Worm (Caenorhabditis elegans): ENCODE data around the gene srg-1.

Gene srg-1

DNA sequence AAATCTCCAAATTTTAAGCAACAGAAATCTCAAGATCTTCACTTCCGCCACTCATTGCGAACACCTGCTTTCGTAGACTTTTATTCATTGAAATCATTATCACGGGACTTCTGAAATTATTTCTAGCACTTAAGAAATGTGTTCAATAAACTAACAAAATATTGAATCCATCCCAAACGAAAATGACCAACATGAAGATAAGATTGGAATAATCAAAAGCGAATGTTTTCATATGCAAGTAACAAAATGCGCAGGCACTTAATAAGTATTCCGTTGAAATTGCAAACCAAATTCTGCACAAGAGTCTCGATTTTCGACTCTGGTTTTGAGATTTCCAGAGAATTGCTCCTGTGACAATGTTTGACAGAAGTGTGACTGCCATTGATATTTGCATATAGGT, 6.3 kb upstream of the srg-1 start, which contains the start of gene srg-5:
Gene srg-5 (minus strand): TSS at position 101 of the 400 bp plus-strand sequence.
- TF ChIP-seq ZK546.5 (tag; optimal IDR thresholded peaks at IDR 0.05) (no peak), nhr-76 (tag; optimal IDR thresholded peaks at IDR 0.05) (no peak), aha-1 (tag) (no peak), fkh-10 (GFP tag; optimal IDR thresholded peaks at IDR 0.05) (no peak), nhr-102 (tag; optimal IDR thresholded peaks at IDR 0.05) (no peak), zag-1 (tag; optimal IDR thresholded peaks at IDR 0.05) (no peak), tra-1 (GFP tag; IDR thresholded peaks at IDR 0.05) (no peak), hmg-1.1 (GFP tag; IDR thresholded peaks at IDR 0.05) (no peak), nhr-41 (GFP tag; IDR thresholded peaks at IDR 0.05) (no peak), ceh-44 (GFP tag; IDR thresholded peaks at IDR 0.05) (no peak), nhr-48 (tag; optimal IDR thresholded peaks at IDR 0.05) (no peak), madf-9 (GFP tag; conservative IDR thresholded peaks at IDR 0.05) (no peak), hif-1 (tag; optimal IDR thresholded peaks at IDR 0.05) (no peak), ztf-11 (tag; optimal IDR thresholded peaks at IDR 0.05) (no peak), zip-2 (tag; optimal IDR thresholded peaks at IDR 0.05) (no peak)

DNA sequence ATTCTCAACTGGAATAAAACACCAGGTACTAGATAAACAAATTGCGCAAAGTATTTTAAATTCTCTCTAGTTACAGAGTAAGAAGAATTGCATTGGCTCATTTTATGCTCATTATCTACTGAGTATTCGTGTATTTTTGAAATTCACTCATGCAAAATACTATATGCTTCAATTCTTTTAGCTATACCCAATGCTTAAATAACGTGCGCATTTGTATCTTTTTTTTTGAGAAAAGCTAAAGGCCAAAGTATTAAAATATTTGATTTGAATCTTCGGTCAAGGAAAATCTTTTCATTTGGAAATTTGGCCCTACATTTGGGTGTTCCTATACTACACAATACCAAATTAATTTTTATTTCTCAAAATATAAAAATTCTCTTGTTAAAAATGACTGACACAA, 3.8 kb upstream of the srg-1 start, which contains the start of gene srg-4:
Gene srg-4 (minus strand): TSS at position 101 of the 400 bp plus-strand sequence.
- TF ChIP-seq ztf-7 (tag; optimal IDR thresholded peaks at IDR 0.05), result no peak
- TF ChIP-seq lin-13 (GFP tag; optimal IDR thresholded peaks at IDR 0.05), result no peak
- no peak for TF ChIP-seq mxl-2 (GFP tag; conservative IDR thresholded peaks at IDR 0.05)
- TF ChIP-seq dmd-6 (GFP tag; IDR thresholded peaks at IDR 0.05), result no peak
- no peak for TF ChIP-seq ama-1 (optimal IDR thresholded peaks at IDR 0.05)
- no peak for TF ChIP-seq nhr-25 (tag; optimal IDR thresholded peaks at IDR 0.05; ENCODE audit: borderline replicate concordance, insufficient read depth)
- TF ChIP-seq hlh-30 (tag; optimal IDR thresholded peaks at IDR 0.05; ENCODE audit: insufficient read depth), result no peak

DNA sequence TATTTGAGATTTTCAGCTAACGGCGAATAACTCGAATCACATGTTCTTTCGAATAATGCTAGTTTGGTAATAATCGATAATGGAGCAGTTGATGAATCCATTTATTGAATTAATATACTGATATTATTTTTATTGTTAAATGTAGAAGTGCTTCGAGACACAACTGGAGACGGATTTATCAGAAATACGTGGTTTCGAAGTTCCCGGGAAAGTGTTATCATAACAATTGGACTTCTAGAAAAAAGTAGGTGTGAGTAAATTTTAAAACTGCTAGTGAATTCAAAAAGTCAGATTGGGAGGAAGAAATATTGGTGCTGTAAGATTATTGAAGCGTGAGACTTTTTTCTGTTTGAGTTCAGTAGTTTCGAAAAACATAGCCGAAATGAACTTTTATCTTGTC, 2.0 kb upstream of the srg-1 start, which contains the start of gene srg-2:
Gene srg-2 (minus strand): TSS at position 101 of the 400 bp plus-strand sequence.
- no peak for TF ChIP-seq D1046.2 (GFP tag; IDR thresholded peaks at IDR 0.05)
- TF ChIP-seq lin-1 (GFP tag; IDR thresholded peaks at IDR 0.05), result no peak
- no peak for TF ChIP-seq lin-29 (GFP tag; IDR thresholded peaks at IDR 0.05)
- TF ChIP-seq daf-16 (GFP tag; optimal IDR thresholded peaks at IDR 0.05), result no peak
- TF ChIP-seq daf-16 (tag; optimal IDR thresholded peaks at IDR 0.05), result no peak
- TF ChIP-seq nhr-111 (GFP tag; optimal IDR thresholded peaks at IDR 0.05), result no peak
- TF ChIP-seq lir-3 (tag; optimal IDR thresholded peaks at IDR 0.05), result no peak
- no peak for TF ChIP-seq T26A8.4 (GFP tag; IDR thresholded peaks at IDR 0.05)
- no peak for TF ChIP-seq dmd-6 (GFP tag; IDR thresholded peaks at IDR 0.05)
- no peak for TF ChIP-seq nhr-25 (tag; optimal IDR thresholded peaks at IDR 0.05; ENCODE audit: borderline replicate concordance, insufficient read depth)

DNA sequence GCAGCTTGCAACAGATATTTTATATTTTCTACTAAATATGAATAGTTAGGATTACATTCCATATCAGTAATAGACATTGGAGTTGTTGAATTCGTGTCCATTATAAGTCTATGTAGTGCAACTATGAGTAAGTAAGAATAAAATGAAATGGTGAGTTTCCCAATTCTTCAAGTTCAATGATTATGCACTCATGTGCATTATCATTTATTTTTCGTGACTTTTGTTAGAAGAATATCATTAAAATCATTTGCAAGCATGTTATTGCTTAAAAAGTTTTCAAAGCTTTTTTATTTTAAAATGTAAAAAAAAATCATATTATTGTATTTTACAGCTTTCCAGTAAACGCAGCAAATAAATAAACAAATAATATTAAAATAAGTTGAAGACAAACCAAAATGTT, 1.5 kb downstream of the srg-1 start, which contains the start of gene srg-9:
Gene srg-9 (minus strand): TSS at position 101 of the 400 bp plus-strand sequence.
- TF ChIP-seq pqm-1 (tag; optimal IDR thresholded peaks at IDR 0.05) (no peak), unc-130 (GFP tag; optimal IDR thresholded peaks at IDR 0.05) (no peak), ceh-62 (tag; optimal IDR thresholded peaks at IDR 0.05) (no peak), ces-1 (GFP tag; optimal IDR thresholded peaks at IDR 0.05) (no peak), nhr-28 (tag; optimal IDR thresholded peaks at IDR 0.05) (no peak), tra-1 (GFP tag; IDR thresholded peaks at IDR 0.05) (no peak), Y5F2A.4 (GFP tag; optimal IDR thresholded peaks at IDR 0.05) (no peak), lin-1 (GFP tag; IDR thresholded peaks at IDR 0.05) (no peak), jun-1 (tag; optimal IDR thresholded peaks at IDR 0.05) (no peak), ctbp-1 (GFP tag; IDR thresholded peaks at IDR 0.05) (no peak), nhr-102 (tag; optimal IDR thresholded peaks at IDR 0.05) (no peak), ztf-7 (tag; optimal IDR thresholded peaks at IDR 0.05) (no peak)
